Worm (Caenorhabditis elegans): ENCODE data around the gene F41G3.5.
A peak's percentile ranks its signal among the peaks of the same experiment; 100 is the strongest.

- peak; percentile 81 for TF ChIP-seq nfya-1 (tag; optimal IDR thresholded peaks at IDR 0.05; ENCODE audit: insufficient read depth)
- TF ChIP-seq tbx-2 (tag; optimal IDR thresholded peaks at IDR 0.05), result no peak
- peak; percentile 0 for TF ChIP-seq fkh-10 (GFP tag; optimal IDR thresholded peaks at IDR 0.05)
- TF ChIP-seq nhr-25 (tag; optimal IDR thresholded peaks at IDR 0.05), result peak; percentile 62
- TF ChIP-seq unc-62 (GFP tag; optimal IDR thresholded peaks at IDR 0.05), result no peak
- peak; percentile 83 for TF ChIP-seq ceh-28 (tag; optimal IDR thresholded peaks at IDR 0.05)
- TF ChIP-seq nhr-28 (tag; optimal IDR thresholded peaks at IDR 0.05), result no peak
- no peak for TF ChIP-seq nhr-67 (tag; optimal IDR thresholded peaks at IDR 0.05)
- peak; percentile 11 for TF ChIP-seq jun-1 (tag; optimal IDR thresholded peaks at IDR 0.05)
Measured at ce11 chrII:6782738-6783163, 36.2 kb downstream of the F41G3.5 start.
